Worm (Caenorhabditis elegans): ENCODE data around the gene bcl-11.

- TF ChIP-seq nhr-237 (tag; optimal IDR thresholded peaks at IDR 0.05), result no peak
- no peak for TF ChIP-seq ztf-11 (tag; optimal IDR thresholded peaks at IDR 0.05)
- TF ChIP-seq lsy-2 (tag; optimal IDR thresholded peaks at IDR 0.05), result no peak
- TF ChIP-seq snpc-4 (tag; optimal IDR thresholded peaks at IDR 0.05), result no peak
- no peak for TF ChIP-seq nhr-28 (tag; optimal IDR thresholded peaks at IDR 0.05)
- TF ChIP-seq lin-13 (tag; optimal IDR thresholded peaks at IDR 0.05), result no peak
- no peak for TF ChIP-seq elt-3 (tag; optimal IDR thresholded peaks at IDR 0.05)
- TF ChIP-seq ces-1 (GFP tag; optimal IDR thresholded peaks at IDR 0.05), result no peak
- TF ChIP-seq nhr-12 (tag; optimal IDR thresholded peaks at IDR 0.05), result no peak
- no peak for TF ChIP-seq lin-32 (GFP tag; optimal IDR thresholded peaks at IDR 0.05)
Observed at ce11 chrV:6349597-6349996, 6.2 kb upstream of the bcl-11 start.

Data from whole organism, mixed stage, embryonic.